Worm (Caenorhabditis elegans): ENCODE measurements around the gene smut-1.

- TF ChIP-seq F49E8.2 (tag; optimal IDR thresholded peaks at IDR 0.05; ENCODE audit: borderline replicate concordance) (no peak), mdt-29 (GFP tag; IDR thresholded peaks at IDR 0.05) (no peak), unc-39 (tag; optimal IDR thresholded peaks at IDR 0.05) (no peak)
These were observed 1.9 kb downstream of the smut-1 start for ce11 chrV:6098755-6099155.

Measured in whole organism, L4 larva.